Worm (Caenorhabditis elegans): ENCODE results near the gene H25K10.4.

ce11 chrIV:16221559-16221958 lies 4.3 kb upstream of the H25K10.4 start, which contains the start of gene srv-11:
- TF ChIP-seq ama-1 (optimal IDR thresholded peaks at IDR 0.05) (no peak), ceh-13 (GFP tag; optimal IDR thresholded peaks at IDR 0.05) (no peak), hmbx-1 (tag; optimal IDR thresholded peaks at IDR 0.05) (no peak)

Data from whole organism, early embryonic.